Fruit fly (Drosophila melanogaster) whole organism, embryonic: ENCODE measurements around the gene CG13367.

Experiments used
- Adf1 ChIP-seq: fragments of 200-800 bp; sonication (Bioruptor generic); IDR thresholded peaks from 2 replicates; pipeline ENCODE4 v1.3.6; 2022; ENCODE audit warnings: missing biosample characterization, missing genetic modification characterization
- CG10147 ChIP-seq: fragments of 200-800 bp; sonication (Bioruptor generic); optimal IDR thresholded peaks from 2 replicates; lab custom pipeline; 2019; ENCODE audit warnings: missing biosample characterization, mild to moderate bottlenecking, missing genetic modification characterization, moderate library complexity
- CG10565 ChIP-seq: fragments of 200-800 bp; sonication (Bioruptor generic); optimal IDR thresholded peaks from 3 replicates; lab custom pipeline; 2016; ENCODE audit warnings: missing biosample characterization, mild to moderate bottlenecking, missing genetic modification characterization
- CG11398 ChIP-seq: fragments of 200-800 bp; sonication (Bioruptor generic); optimal IDR thresholded peaks from 2 replicates; lab custom pipeline; 2016; ENCODE audit warnings: missing biosample characterization, missing genetic modification characterization
- CG12071 ChIP-seq: fragments of 200-800 bp; sonication (Bioruptor generic); optimal IDR thresholded peaks from 3 replicates; lab custom pipeline; 2018; ENCODE audit warnings: missing biosample characterization, mild to moderate bottlenecking, missing genetic modification characterization
- CG12391 ChIP-seq: fragments of 200-800 bp; sonication (Bioruptor generic); optimal IDR thresholded peaks from 3 replicates; lab custom pipeline; 2018; ENCODE audit warnings: missing biosample characterization, mild to moderate bottlenecking, missing genetic modification characterization, moderate library complexity
- CG13296 ChIP-seq: fragments of 200-800 bp; sonication (Bioruptor generic); optimal IDR thresholded peaks from 3 replicates; lab custom pipeline; 2018; ENCODE audit warnings: missing biosample characterization, mild to moderate bottlenecking, missing genetic modification characterization
- CG15696 ChIP-seq: fragments of 200-800 bp; sonication (Bioruptor generic); optimal IDR thresholded peaks from 2 replicates; lab custom pipeline; 2019; ENCODE audit warnings: missing biosample characterization, mild to moderate bottlenecking, missing genetic modification characterization, moderate library complexity
- CG17385 ChIP-seq: fragments of 200-800 bp; sonication (Bioruptor generic); optimal IDR thresholded peaks from 3 replicates; lab custom pipeline; 2018; ENCODE audit warnings: missing biosample characterization, mild to moderate bottlenecking, missing genetic modification characterization
- CG1832 ChIP-seq: fragments of 200-800 bp; sonication (Bioruptor generic); optimal IDR thresholded peaks from 2 replicates; lab custom pipeline; 2017; ENCODE audit warnings: missing biosample characterization, mild to moderate bottlenecking, missing genetic modification characterization, inconsistent platforms
- CG32532 ChIP-seq: fragments of 200-800 bp; sonication (Bioruptor generic); IDR thresholded peaks from 2 replicates; pipeline ENCODE4 v1.3.6; 2022; ENCODE audit warnings: missing biosample characterization, missing genetic modification characterization
- CG3407 ChIP-seq: fragments of 200-800 bp; sonication (Bioruptor generic); optimal IDR thresholded peaks from 2 replicates; lab custom pipeline; 2018; ENCODE audit warnings: missing biosample characterization, mild to moderate bottlenecking, missing genetic modification characterization
- CG4820 ChIP-seq: fragments of 200-800 bp; sonication (Bioruptor generic); optimal IDR thresholded peaks from 3 replicates; lab custom pipeline; 2016; ENCODE audit warnings: missing biosample characterization, missing genetic modification characterization
- CG4854 ChIP-seq: fragments of 200-800 bp; sonication (Bioruptor generic); optimal IDR thresholded peaks from 2 replicates; lab custom pipeline; 2016; ENCODE audit warnings: missing biosample characterization, missing genetic modification characterization, inconsistent platforms
- CG7987 ChIP-seq: fragments of 200-800 bp; sonication (Bioruptor generic); optimal IDR thresholded peaks from 2 replicates; lab custom pipeline; 2018; ENCODE audit warnings: missing biosample characterization, mild to moderate bottlenecking, missing genetic modification characterization, moderate library complexity
- CG9932 ChIP-seq: fragments of 200-800 bp; sonication (Bioruptor generic); IDR thresholded peaks from 2 replicates; pipeline ENCODE4 v1.3.6; 2022; ENCODE audit warnings: missing biosample characterization, missing genetic modification characterization
- Camta ChIP-seq: fragments of 200-800 bp; sonication (Bioruptor generic); optimal IDR thresholded peaks from 2 replicates; lab custom pipeline; 2016; ENCODE audit warnings: missing biosample characterization, missing genetic modification characterization
- Chrac-16 ChIP-seq: fragments of 200-800 bp; sonication (Bioruptor generic); optimal IDR thresholded peaks from 3 replicates; lab custom pipeline; 2016; ENCODE audit warnings: missing biosample characterization, missing genetic modification characterization
- CkIIα-i1 ChIP-seq: fragments of 200-800 bp; sonication (Bioruptor generic); IDR thresholded peaks from 2 replicates; pipeline ENCODE4 v1.3.6; 2022; ENCODE audit warnings: missing biosample characterization, missing genetic modification characterization
- Dek ChIP-seq: fragments of 200-800 bp; sonication (Bioruptor generic); optimal IDR thresholded peaks from 3 replicates; lab custom pipeline; 2019; ENCODE audit warnings: missing biosample characterization, mild to moderate bottlenecking, missing genetic modification characterization, moderate library complexity
- Dfd ChIP-seq, 2 experiments: fragments of >200 bp; optimal IDR thresholded peaks; 2 replicates each; lab custom pipeline; 2017; ENCODE audit warnings: missing biosample characterization in 2 of 2, missing genetic modification characterization in 2 of 2
- Doc2 ChIP-seq: fragments of 200-800 bp; sonication (Bioruptor generic); IDR thresholded peaks from 2 replicates; pipeline ENCODE4 v1.3.6; 2022; ENCODE audit warnings: missing biosample characterization, missing genetic modification characterization
- Elba2 ChIP-seq: fragments of 200-800 bp; sonication (Bioruptor generic); optimal IDR thresholded peaks from 3 replicates; lab custom pipeline; 2016; ENCODE audit warnings: missing biosample characterization, missing genetic modification characterization
- Fer1 ChIP-seq: fragments of 200-800 bp; sonication (Bioruptor generic); optimal IDR thresholded peaks from 2 replicates; lab custom pipeline; 2017; ENCODE audit warnings: missing biosample characterization, mild to moderate bottlenecking, missing genetic modification characterization
- Fer3 ChIP-seq: fragments of 200-800 bp; sonication (Bioruptor generic); optimal IDR thresholded peaks from 2 replicates; lab custom pipeline; 2018; ENCODE audit warnings: missing biosample characterization, mild to moderate bottlenecking, missing genetic modification characterization, moderate library complexity
- HHEX ChIP-seq: fragments of 200-800 bp; sonication (Bioruptor generic); optimal IDR thresholded peaks from 3 replicates; lab custom pipeline; 2017; ENCODE audit warnings: missing biosample characterization, mild to moderate bottlenecking, missing genetic modification characterization, missing genetic modification reagents
- Hey ChIP-seq: fragments of 200-800 bp; sonication (Bioruptor generic); optimal IDR thresholded peaks from 3 replicates; lab custom pipeline; 2018; ENCODE audit warnings: missing biosample characterization, mild to moderate bottlenecking, missing genetic modification characterization
- HmgZ ChIP-seq: fragments of 200-800 bp; sonication (Bioruptor generic); optimal IDR thresholded peaks from 2 replicates; lab custom pipeline; 2018; ENCODE audit warnings: missing biosample characterization, mild to moderate bottlenecking, missing genetic modification characterization
- Hmr ChIP-seq: fragments of 200-800 bp; sonication (Bioruptor generic); optimal IDR thresholded peaks from 3 replicates; lab custom pipeline; 2017; ENCODE audit warnings: mild to moderate bottlenecking, missing biosample characterization, missing genetic modification reagents, missing genetic modification characterization
- MESR4 ChIP-seq: fragments of 200-800 bp; sonication (Bioruptor generic); optimal IDR thresholded peaks from 2 replicates; lab custom pipeline; 2018; ENCODE audit warnings: missing biosample characterization, mild to moderate bottlenecking, missing genetic modification characterization, moderate library complexity
- Mrtf ChIP-seq: fragments of 200-800 bp; sonication (Bioruptor generic); IDR thresholded peaks from 3 replicates; pipeline ENCODE4 v1.3.6; 2022; ENCODE audit warnings: missing biosample characterization, missing genetic modification characterization
- Nf-YA ChIP-seq: fragments of 200-800 bp; sonication (Bioruptor generic); IDR thresholded peaks from 2 replicates; pipeline ENCODE4 v1.3.6; 2022; ENCODE audit warnings: missing biosample characterization, missing genetic modification characterization
- Optix ChIP-seq: fragments of 200-800 bp; sonication (Bioruptor generic); IDR thresholded peaks from 3 replicates; pipeline ENCODE4 v1.3.6; 2022; ENCODE audit warnings: missing biosample characterization, missing genetic modification characterization
- Poxn ChIP-seq: fragments of 200-800 bp; sonication (Bioruptor generic); IDR thresholded peaks from 2 replicates; pipeline ENCODE4 v1.3.6; 2022; ENCODE audit warnings: missing biosample characterization, missing genetic modification characterization
- Taf1 ChIP-seq: fragments of 200-800 bp; sonication (Bioruptor generic); IDR thresholded peaks from 2 replicates; pipeline ENCODE4 v1.3.6; 2022; ENCODE audit warnings: missing biosample characterization, missing genetic modification characterization
- al ChIP-seq: fragments of 200-800 bp; sonication (Bioruptor generic); IDR thresholded peaks from 2 replicates; pipeline ENCODE4 v1.3.6; 2022; ENCODE audit warnings: missing biosample characterization, missing genetic modification characterization
- cato ChIP-seq: fragments of 200-800 bp; sonication (Bioruptor generic); optimal IDR thresholded peaks from 2 replicates; lab custom pipeline; 2016; ENCODE audit warnings: missing biosample characterization, missing genetic modification characterization, borderline replicate concordance
- crc ChIP-seq: fragments of 200-800 bp; sonication (Bioruptor generic); optimal IDR thresholded peaks from 2 replicates; lab custom pipeline; 2016; ENCODE audit warnings: missing biosample characterization, missing genetic modification characterization
- dimm ChIP-seq: fragments of 200-800 bp; sonication (Bioruptor generic); IDR thresholded peaks from 2 replicates; pipeline ENCODE4 v1.3.6; 2022; ENCODE audit warnings: missing biosample characterization, missing genetic modification characterization
- dmrt99B ChIP-seq: fragments of 200-800 bp; sonication (Bioruptor generic); optimal IDR thresholded peaks from 2 replicates; lab custom pipeline; 2018; ENCODE audit warnings: missing biosample characterization, mild to moderate bottlenecking, missing genetic modification characterization, moderate library complexity
- gcm2 ChIP-seq: fragments of 200-800 bp; sonication (Bioruptor generic); optimal IDR thresholded peaks from 2 replicates; lab custom pipeline; 2016; ENCODE audit warnings: missing biosample characterization, missing genetic modification characterization
- gfzf ChIP-seq: fragments of 200-800 bp; sonication (Bioruptor generic); optimal IDR thresholded peaks from 2 replicates; lab custom pipeline; 2016; ENCODE audit warnings: missing biosample characterization, mild to moderate bottlenecking, missing genetic modification characterization, moderate library complexity
- grau ChIP-seq: fragments of 200-800 bp; optimal IDR thresholded peaks from 3 replicates; lab custom pipeline; 2019; ENCODE audit warnings: missing biosample characterization, mild to moderate bottlenecking, missing genetic modification characterization, moderate library complexity
- lmd ChIP-seq: fragments of 200-800 bp; sonication (Bioruptor generic); IDR thresholded peaks from 2 replicates; pipeline ENCODE4 v1.3.6; 2022; ENCODE audit warnings: missing biosample characterization, missing genetic modification characterization
- pb ChIP-seq: fragments of 200-800 bp; sonication (Bioruptor generic); optimal IDR thresholded peaks from 3 replicates; lab custom pipeline; 2016; ENCODE audit warnings: missing biosample characterization, missing genetic modification characterization
- schlank ChIP-seq: fragments of 200-800 bp; sonication (Bioruptor generic); optimal IDR thresholded peaks from 2 replicates; lab custom pipeline; 2018; ENCODE audit warnings: missing biosample characterization, mild to moderate bottlenecking, missing genetic modification characterization
- so ChIP-seq: fragments of 200-800 bp; sonication (Bioruptor generic); IDR thresholded peaks from 3 replicates; pipeline ENCODE4 v1.3.6; 2022; ENCODE audit warnings: missing biosample characterization, missing genetic modification characterization
- stc ChIP-seq: fragments of 200-800 bp; sonication (Bioruptor generic); IDR thresholded peaks from 2 replicates; pipeline ENCODE4 v1.3.6; 2022; ENCODE audit warnings: missing biosample characterization, missing genetic modification characterization
- tio ChIP-seq: fragments of 200-800 bp; sonication (Bioruptor generic); optimal IDR thresholded peaks from 2 replicates; lab custom pipeline; 2017; ENCODE audit warnings: missing biosample characterization, missing genetic modification characterization, inconsistent platforms
- trh ChIP-seq: fragments of 200-800 bp; sonication (Bioruptor generic); optimal IDR thresholded peaks from 2 replicates; lab custom pipeline; 2016; ENCODE audit warnings: missing biosample characterization, missing genetic modification characterization

The CG13367 gene

dm6 chrX:629239-629821, 15.2 kb upstream of the CG13367 start, which contains the start of the genes RpL36 and Mybbp1A (continued):
- TF ChIP-seq Hey (tag; lab: Kevin White, UChicago) = no peak
- TF ChIP-seq Adf1 = peak; percentile 33
- TF ChIP-seq CG4820 (GFP tag; lab: Kevin White, UChicago) = peak; percentile 47
- TF ChIP-seq Taf1 (GFP tag; lab: Robert Waterston, UW) = no peak
- no peak for TF ChIP-seq tio (GFP tag; lab: Kevin White, UChicago)
- TF ChIP-seq HHEX (GFP tag; lab: Kevin White, UChicago) = peak; percentile 78
- peak; percentile 87 for TF ChIP-seq CG7987 (GFP tag; lab: Kevin White, UChicago)
- TF ChIP-seq Dfd (GFP tag; optimal IDR thresholded peaks at IDR 0.05; lab: Kevin White, UChicago) = no peak
- TF ChIP-seq gfzf = peak; percentile 59
- TF ChIP-seq Fer1 (GFP tag; lab: Kevin White, UChicago) = peak; percentile 87
- TF ChIP-seq schlank (tag; lab: Kevin White, UChicago) = peak; percentile 79
- TF ChIP-seq Camta (GFP tag; lab: Kevin White, UChicago) = peak; percentile 68
- peak; percentile 64 for TF ChIP-seq CG17385 (GFP tag; lab: Kevin White, UChicago)
- peak; percentile 77 for TF ChIP-seq CG12071 (GFP tag; lab: Kevin White, UChicago)
- TF ChIP-seq CG32532 = peak; percentile 83
- TF ChIP-seq grau (tag; lab: Kevin White, UChicago) = peak; percentile 62
- TF ChIP-seq CG15696 = no peak
- TF ChIP-seq Elba2 (GFP tag; lab: Kevin White, UChicago) = no peak
- no peak for TF ChIP-seq al (GFP tag; lab: Robert Waterston, UW)
- TF ChIP-seq CG3407 (GFP tag; lab: Kevin White, UChicago) = peak; percentile 58
- TF ChIP-seq CG9932 (GFP tag; lab: Robert Waterston, UW) = peak; percentile 68
- TF ChIP-seq CG10565 (GFP tag; lab: Kevin White, UChicago) = no peak
- peak; percentile 50 for TF ChIP-seq trh (GFP tag; lab: Kevin White, UChicago)
- TF ChIP-seq CG13296 (GFP tag; lab: Kevin White, UChicago) = peak; percentile 82
- TF ChIP-seq stc (GFP tag; lab: Robert Waterston, UW) = peak; percentile 45
- TF ChIP-seq CG10147 (GFP tag; lab: Kevin White, UChicago) = peak; percentile 42
- TF ChIP-seq CkIIα-i1 (GFP tag; lab: Robert Waterston, UW) = no peak
- TF ChIP-seq Hmr (GFP tag; lab: Kevin White, UChicago) = peak; percentile 90
- TF ChIP-seq Optix = peak; percentile 58; the same call in 2 of the 3 replicates
- TF ChIP-seq pb (GFP tag; lab: Kevin White, UChicago) = peak; percentile 76
- no peak for TF ChIP-seq dmrt99B (tag; lab: Kevin White, UChicago)
- peak; percentile 60; the same call in 1 of the 2 replicates for TF ChIP-seq Nf-YA (GFP tag; lab: Robert Waterston, UW)
- no peak for TF ChIP-seq dimm (GFP tag; lab: Robert Waterston, UW)
- TF ChIP-seq MESR4 (GFP tag; lab: Kevin White, UChicago) = peak; percentile 98
- TF ChIP-seq HmgZ (tag; lab: Kevin White, UChicago) = peak; percentile 74
- TF ChIP-seq crc (GFP tag; lab: Kevin White, UChicago) = peak; percentile 52
- peak; percentile 51 for TF ChIP-seq Chrac-16
- no peak for TF ChIP-seq Doc2 (GFP tag; lab: Robert Waterston, UW)
- peak; percentile 70 for TF ChIP-seq CG12391 (tag; lab: Kevin White, UChicago)
- TF ChIP-seq gcm2 (GFP tag; lab: Kevin White, UChicago) = peak; percentile 41
- TF ChIP-seq CG11398 (GFP tag; lab: Kevin White, UChicago) = peak; percentile 65
- no peak for TF ChIP-seq CG1832 (GFP tag; lab: Kevin White, UChicago)
- peak; percentile 27 for TF ChIP-seq CG4854 (GFP tag; lab: Kevin White, UChicago)
- TF ChIP-seq Dek = peak; percentile 41
- peak; percentile 60 for TF ChIP-seq lmd (GFP tag; lab: Robert Waterston, UW)
- peak; percentile 54; the same call in 2 of the 3 replicates for TF ChIP-seq Mrtf (GFP tag; lab: Robert Waterston, UW)
- TF ChIP-seq Fer3 (tag; lab: Kevin White, UChicago) = peak; percentile 66
- TF ChIP-seq so = peak; percentile 57; the same call in 1 of the 3 replicates
- 0 out of 2 replicates have a peak, but pooled peaks have one; percentile 23 for TF ChIP-seq Poxn (GFP tag; lab: Robert Waterston, UW)
- TF ChIP-seq cato (GFP tag; lab: Kevin White, UChicago) = peak; percentile 39
